Worm (Caenorhabditis elegans) whole organism, L2 larva: ENCODE results near the gene dep-1.

ENCODE experiments used
- ama-1 ChIP-seq: fragments of 150-350 bp; optimal IDR thresholded peaks from 2 replicates; lab custom pipeline; 2018; ENCODE audit warnings: inconsistent platforms
- blmp-1 ChIP-seq: sonication (generic microtip); optimal IDR thresholded peaks from 2 replicates; lab custom pipeline; 2017; ENCODE audit warnings: missing genetic modification characterization, mild to moderate bottlenecking, missing compliant biosample characterization, antibody characterized with exemption, moderate library complexity; ENCODE audit not compliant: insufficient read depth
- ceh-16 ChIP-seq: fragments of 150-350 bp; optimal IDR thresholded peaks from 2 replicates; lab custom pipeline; 2014; ENCODE audit warnings: missing biosample characterization, missing genetic modification characterization
- dmd-4 ChIP-seq: sonication (generic microtip); optimal IDR thresholded peaks from 2 replicates; lab custom pipeline; 2017; ENCODE audit warnings: missing biosample characterization, missing genetic modification characterization
- egl-27 ChIP-seq: sonication (generic microtip); optimal IDR thresholded peaks from 3 replicates; lab custom pipeline; 2017; ENCODE audit warnings: missing biosample characterization, missing genetic modification reagents, missing genetic modification characterization
- gmeb-1 ChIP-seq: fragments of 150-350 bp; optimal IDR thresholded peaks from 2 replicates; lab custom pipeline; 2014; ENCODE audit warnings: missing biosample characterization, missing genetic modification characterization
- nhr-25 ChIP-seq: fragments of 150-350 bp; sonication (generic microtip); optimal IDR thresholded peaks from 3 replicates; lab custom pipeline; 2014; ENCODE audit warnings: missing biosample characterization, missing genetic modification characterization
- unc-62 ChIP-seq: fragments of 150-350 bp; optimal IDR thresholded peaks from 2 replicates; lab custom pipeline; 2014; ENCODE audit warnings: missing biosample characterization, missing genetic modification reagents, missing genetic modification characterization
- ztf-1 ChIP-seq: fragments of 200-800 bp; sonication (Bioruptor generic); conservative IDR thresholded peaks from 2 replicates; pipeline ENCODE4 v1.3.6; 2022; ENCODE audit warnings: missing genetic modification characterization, missing compliant biosample characterization
- ztf-11 ChIP-seq: sonication (generic microtip); optimal IDR thresholded peaks from 2 replicates; lab custom pipeline; 2017; ENCODE audit warnings: missing biosample characterization, missing genetic modification characterization

Gene dep-1

DNA sequence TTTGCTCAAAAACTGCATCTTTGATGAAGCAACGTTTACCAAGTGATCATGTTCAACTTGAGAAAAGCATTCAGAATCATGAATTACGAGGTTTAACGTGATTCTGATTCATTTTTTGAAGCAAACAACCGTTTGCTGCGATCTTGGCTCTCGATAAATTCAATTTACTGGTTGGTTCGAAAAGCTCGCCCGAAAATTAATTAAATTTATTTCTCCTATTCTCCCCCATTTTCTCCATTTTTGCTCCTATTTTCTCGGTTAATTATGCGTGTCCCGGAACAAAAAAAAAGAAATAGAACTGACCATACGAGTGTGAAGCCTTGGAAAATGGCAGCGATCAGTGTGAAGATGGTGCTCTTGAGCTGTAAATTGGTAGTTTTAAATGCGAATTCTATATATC, 62.7 kb downstream of the dep-1 start:
- no peak for TF ChIP-seq unc-62 (GFP tag; lab: Kevin White, UChicago)
- TF ChIP-seq dmd-4 (tag; lab: Kevin White, UChicago) = no peak
- TF ChIP-seq egl-27 (tag; lab: Kevin White, UChicago) = no peak
- no peak for TF ChIP-seq ztf-11 (tag; lab: Kevin White, UChicago)
- TF ChIP-seq gmeb-1 (tag; lab: Kevin White, UChicago) = no peak
- no peak for TF ChIP-seq ama-1 (lab: Kevin White, UChicago)
- no peak for TF ChIP-seq blmp-1 (tag; lab: Kevin White, UChicago)
- TF ChIP-seq ztf-1 (GFP tag; lab: Robert Waterston, UW) = no peak
- TF ChIP-seq ceh-16 (tag; lab: Kevin White, UChicago) = no peak
- TF ChIP-seq nhr-25 (tag; lab: Kevin White, UChicago) = no peak
